Worm (Caenorhabditis elegans): ENCODE data around the gene mup-2.

ce11 chrX:6369717-6370116, 40.3 kb downstream of the mup-2 start, which contains the start of gene C03B1.2:
- TF ChIP-seq ama-1 (optimal IDR thresholded peaks at IDR 0.05) = no peak
- TF ChIP-seq nhr-12 (tag; optimal IDR thresholded peaks at IDR 0.05) = no peak
- TF ChIP-seq egl-27 (tag; optimal IDR thresholded peaks at IDR 0.05) = no peak
- no peak for TF ChIP-seq ceh-82 (tag; optimal IDR thresholded peaks at IDR 0.05)
- no peak for TF ChIP-seq ztf-11 (tag; optimal IDR thresholded peaks at IDR 0.05)
- TF ChIP-seq gmeb-1 (tag; optimal IDR thresholded peaks at IDR 0.05) = no peak
- TF ChIP-seq F13H6.1 (tag; optimal IDR thresholded peaks at IDR 0.05) = no peak
- no peak for TF ChIP-seq aly-2 (tag; optimal IDR thresholded peaks at IDR 0.05)
- TF ChIP-seq nhr-25 (tag; optimal IDR thresholded peaks at IDR 0.05) = no peak
